Worm (Caenorhabditis elegans) whole organism, midembryonic: Measurements from ENCODE around the gene C41C4.9.

ENCODE experiments used
- flt-1 ChIP-seq: fragments of 200-800 bp; sonication (Bioruptor generic); IDR thresholded peaks from 2 replicates; pipeline ENCODE4 v1.3.6; 2022; ENCODE audit warnings: missing genetic modification characterization, missing compliant biosample characterization
- tab-1 ChIP-seq: fragments of 200-800 bp; sonication (Bioruptor generic); IDR thresholded peaks from 2 replicates; pipeline ENCODE4 v1.3.6; 2022; ENCODE audit warnings: missing genetic modification characterization, missing compliant biosample characterization

- no peak for TF ChIP-seq flt-1 (GFP tag; lab: Robert Waterston, UW)
- no peak for TF ChIP-seq tab-1 (GFP tag; lab: Robert Waterston, UW)
Observed at ce11 chrII:8157991-8158390, 50.5 kb downstream of the C41C4.9 start, which contains the start of gene pch-2.
